Worm (Caenorhabditis elegans) whole organism, young adult: Measurements from ENCODE around the gene T21B10.3.

Source experiments
- B0019.2 ChIP-seq: fragments of 200-800 bp; sonication (Bioruptor generic); conservative IDR thresholded peaks from 2 replicates; pipeline ENCODE4 v1.3.6; 2022; ENCODE audit warnings: missing genetic modification reagents, missing genetic modification characterization, missing compliant biosample characterization
- B0035.1 ChIP-seq: sonication (generic microtip); optimal IDR thresholded peaks from 2 replicates; lab custom pipeline; 2016; ENCODE audit warnings: missing genetic modification characterization, mild to moderate bottlenecking, missing compliant biosample characterization, missing genotype, missing genetic modification reagents
- B0336.3 ChIP-seq: fragments of 200-800 bp; sonication (Bioruptor generic); IDR thresholded peaks from 2 replicates; pipeline ENCODE4 v1.3.6; 2022; ENCODE audit warnings: missing genetic modification characterization, missing compliant biosample characterization
- C17E4.6 ChIP-seq: fragments of 200-800 bp; sonication (Bioruptor generic); IDR thresholded peaks from 2 replicates; pipeline ENCODE4 v1.3.6; 2022; ENCODE audit warnings: missing genetic modification reagents, missing genetic modification characterization, missing compliant biosample characterization
- D2030.7 ChIP-seq: fragments of 200-800 bp; sonication (Bioruptor generic); IDR thresholded peaks from 2 replicates; pipeline ENCODE4 v1.3.6; 2022; ENCODE audit warnings: missing genetic modification reagents, missing genetic modification characterization, missing compliant biosample characterization
- F10E7.11 ChIP-seq: sonication (generic microtip); optimal IDR thresholded peaks from 2 replicates; lab custom pipeline; 2017; ENCODE audit warnings: mild to moderate bottlenecking, missing genetic modification characterization, moderate library complexity, missing compliant biosample characterization
- F33H1.4 ChIP-seq: fragments of 200-800 bp; sonication (Bioruptor generic); IDR thresholded peaks from 2 replicates; pipeline ENCODE4 v1.3.6; 2022; ENCODE audit warnings: missing genetic modification reagents, missing genetic modification characterization, missing compliant biosample characterization
- T07F8.4 ChIP-seq: sonication (generic microtip); optimal IDR thresholded peaks from 2 replicates; lab custom pipeline; 2016; ENCODE audit warnings: mild to moderate bottlenecking, missing genetic modification characterization, moderate library complexity, missing compliant biosample characterization
- Y95B8A.8 ChIP-seq: fragments of 200-800 bp; sonication (Bioruptor generic); IDR thresholded peaks from 2 replicates; pipeline ENCODE4 v1.3.6; 2022; ENCODE audit warnings: missing genetic modification reagents, missing genetic modification characterization, missing compliant biosample characterization
- ZK185.1 ChIP-seq: sonication (generic microtip); optimal IDR thresholded peaks from 2 replicates; lab custom pipeline; 2016; ENCODE audit warnings: mild to moderate bottlenecking, missing genetic modification characterization, missing compliant biosample characterization; ENCODE audit not compliant: poor library complexity, severe bottlenecking
- ama-1 ChIP-seq, 3 experiments: fragments of 150-350 bp in 1 of 3; sonication (generic microtip) in 2 of 3; optimal IDR thresholded peaks; 2 replicates each; lab custom pipeline; 2014 to 2018; ENCODE audit warnings: missing biosample characterization in 2 of 3, missing genetic modification characterization in 2 of 3, missing genetic modification reagents in 2 of 3
- atf-7 ChIP-seq: sonication (generic microtip); optimal IDR thresholded peaks from 2 replicates; lab custom pipeline; 2017; ENCODE audit warnings: mild to moderate bottlenecking, missing genetic modification characterization, missing compliant biosample characterization
- athp-1 ChIP-seq: sonication (generic microtip); optimal IDR thresholded peaks from 2 replicates; lab custom pipeline; 2017; ENCODE audit warnings: mild to moderate bottlenecking, missing genetic modification characterization, missing compliant biosample characterization
- attf-3 ChIP-seq: fragments of 200-800 bp; sonication (Bioruptor generic); conservative IDR thresholded peaks from 2 replicates; pipeline ENCODE4 v1.3.6; 2022; ENCODE audit warnings: missing genetic modification reagents, missing genetic modification characterization, missing compliant biosample characterization
- attf-5 ChIP-seq: fragments of 200-800 bp; sonication (Bioruptor generic); optimal IDR thresholded peaks from 2 replicates; lab custom pipeline; 2018; ENCODE audit warnings: mild to moderate bottlenecking, missing genetic modification characterization, missing compliant biosample characterization
- attf-6 ChIP-seq: fragments of 200-800 bp; sonication (Bioruptor generic); IDR thresholded peaks from 2 replicates; pipeline ENCODE4 v1.3.6; 2022; ENCODE audit warnings: missing genetic modification reagents, missing genetic modification characterization, missing compliant biosample characterization
- ceh-100 ChIP-seq: fragments of 200-800 bp; sonication (Bioruptor generic); IDR thresholded peaks from 2 replicates; pipeline ENCODE4 v1.3.6; 2022; ENCODE audit warnings: missing genetic modification reagents, missing genetic modification characterization, missing compliant biosample characterization
- dpff-1 ChIP-seq: sonication (generic microtip); optimal IDR thresholded peaks from 2 replicates; lab custom pipeline; 2017; ENCODE audit warnings: mild to moderate bottlenecking, missing genetic modification characterization, missing compliant biosample characterization
- dpl-1 ChIP-seq: fragments of 150-350 bp; optimal IDR thresholded peaks from 2 replicates; lab custom pipeline; 2014; ENCODE audit warnings: missing biosample characterization, missing genetic modification reagents, missing genetic modification characterization
- efl-1 ChIP-seq: fragments of 150-350 bp; optimal IDR thresholded peaks from 2 replicates; lab custom pipeline; 2014; ENCODE audit warnings: missing biosample characterization, missing genetic modification reagents, missing genetic modification characterization
- egl-18 ChIP-seq: fragments of 200-800 bp; sonication (Bioruptor generic); IDR thresholded peaks from 2 replicates; pipeline ENCODE4 v1.3.6; 2022; ENCODE audit warnings: missing genetic modification reagents, missing genetic modification characterization, missing compliant biosample characterization
- egl-44 ChIP-seq: fragments of 200-800 bp; sonication (Bioruptor generic); IDR thresholded peaks from 2 replicates; pipeline ENCODE4 v1.3.6; 2022; ENCODE audit warnings: missing genetic modification reagents, missing genetic modification characterization, missing compliant biosample characterization
- fkh-3 ChIP-seq: sonication (generic microtip); optimal IDR thresholded peaks from 2 replicates; lab custom pipeline; 2016; ENCODE audit warnings: mild to moderate bottlenecking, missing genetic modification characterization, missing compliant biosample characterization
- gei-17 ChIP-seq: fragments of 200-800 bp; sonication (Bioruptor generic); optimal IDR thresholded peaks from 2 replicates; lab custom pipeline; 2018; ENCODE audit warnings: mild to moderate bottlenecking, missing genetic modification characterization, missing compliant biosample characterization
- hmg-1.2 ChIP-seq: fragments of 200-800 bp; sonication (Bioruptor generic); IDR thresholded peaks from 2 replicates; pipeline ENCODE4 v1.3.6; 2022; ENCODE audit warnings: missing genetic modification reagents, missing genetic modification characterization, missing compliant biosample characterization
- hmg-20 ChIP-seq: fragments of 200-800 bp; sonication (Bioruptor generic); IDR thresholded peaks from 2 replicates; pipeline ENCODE4 v1.3.6; 2022; ENCODE audit warnings: missing genetic modification reagents, missing genetic modification characterization, missing compliant biosample characterization
- lin-54 ChIP-seq: fragments of 200-800 bp; sonication (Bioruptor generic); optimal IDR thresholded peaks from 2 replicates; lab custom pipeline; 2018; ENCODE audit warnings: mild to moderate bottlenecking, missing genetic modification characterization, missing compliant biosample characterization
- lsl-1 ChIP-seq: fragments of 200-800 bp; sonication (Bioruptor generic); optimal IDR thresholded peaks from 2 replicates; lab custom pipeline; 2018; ENCODE audit warnings: mild to moderate bottlenecking, missing genetic modification characterization, moderate library complexity, missing compliant biosample characterization
- lsy-27 ChIP-seq: sonication (generic microtip); optimal IDR thresholded peaks from 2 replicates; lab custom pipeline; 2017; ENCODE audit warnings: missing genetic modification characterization, mild to moderate bottlenecking, missing compliant biosample characterization, antibody characterized with exemption, missing genotype, borderline replicate concordance; ENCODE audit not compliant: insufficient read depth
- mcd-1 ChIP-seq: fragments of 200-800 bp; sonication (Bioruptor generic); IDR thresholded peaks from 2 replicates; pipeline ENCODE4 v1.3.6; 2022; ENCODE audit warnings: missing genetic modification reagents, missing genetic modification characterization, missing compliant biosample characterization
- nhr-27 ChIP-seq: fragments of 200-800 bp; sonication (Bioruptor generic); optimal IDR thresholded peaks from 2 replicates; lab custom pipeline; 2018; ENCODE audit warnings: mild to moderate bottlenecking, missing genetic modification characterization, moderate library complexity, missing compliant biosample characterization
- pbrm-1 ChIP-seq: fragments of 200-800 bp; sonication (Bioruptor generic); IDR thresholded peaks from 2 replicates; pipeline ENCODE4 v1.3.6; 2022; ENCODE audit warnings: missing genetic modification reagents, missing genetic modification characterization, missing compliant biosample characterization
- sea-2 ChIP-seq: fragments of 200-800 bp; sonication (Bioruptor generic); IDR thresholded peaks from 2 replicates; pipeline ENCODE4 v1.3.6; 2022; ENCODE audit warnings: missing genetic modification characterization, missing compliant biosample characterization
- snpc-1.1 ChIP-seq: sonication (generic microtip); optimal IDR thresholded peaks from 2 replicates; lab custom pipeline; 2017; ENCODE audit warnings: missing genetic modification characterization, mild to moderate bottlenecking, missing compliant biosample characterization, antibody characterized with exemption, moderate library complexity, missing genotype, missing genetic modification reagents; ENCODE audit not compliant: insufficient read depth
- snpc-3.4 ChIP-seq: sonication (generic microtip); optimal IDR thresholded peaks from 2 replicates; lab custom pipeline; 2017; ENCODE audit warnings: missing genetic modification characterization, mild to moderate bottlenecking, missing compliant biosample characterization, antibody characterized with exemption, moderate library complexity, missing genotype, missing genetic modification reagents
- snpc-4 ChIP-seq, 5 experiments: fragments of 150-350 bp in 1 of 5; sonication (generic microtip) in 4 of 5; optimal IDR thresholded peaks; 2 replicates each; lab custom pipeline; 2014 to 2018; ENCODE audit warnings: missing genetic modification characterization in 5 of 5, missing biosample characterization in 3 of 5, antibody characterized with exemption in 2 of 5, mild to moderate bottlenecking in 2 of 5, missing compliant biosample characterization in 2 of 5, missing genotype in 2 of 5, moderate library complexity in 2 of 5, missing genetic modification reagents in 1 of 5
- tbx-9 ChIP-seq: sonication (generic microtip); optimal IDR thresholded peaks from 2 replicates; lab custom pipeline; 2016; ENCODE audit warnings: borderline replicate concordance, missing genetic modification characterization, inconsistent platforms, missing compliant biosample characterization
- tlf-1 ChIP-seq: fragments of 200-800 bp; sonication (Bioruptor generic); optimal IDR thresholded peaks from 2 replicates; lab custom pipeline; 2018; ENCODE audit warnings: mild to moderate bottlenecking, missing genetic modification characterization, missing compliant biosample characterization
- xnd-1 ChIP-seq: sonication (generic microtip); optimal IDR thresholded peaks from 2 replicates; lab custom pipeline; 2016; ENCODE audit warnings: missing genotype, missing genetic modification reagents, missing genetic modification characterization, missing compliant biosample characterization
- ztf-22 ChIP-seq: fragments of 200-800 bp; sonication (Bioruptor generic); optimal IDR thresholded peaks from 2 replicates; lab custom pipeline; 2018; ENCODE audit warnings: mild to moderate bottlenecking, missing genetic modification characterization, moderate library complexity, missing compliant biosample characterization
- ztf-28 ChIP-seq: fragments of 200-800 bp; sonication (Bioruptor generic); IDR thresholded peaks from 2 replicates; pipeline ENCODE4 v1.3.6; 2022; ENCODE audit warnings: missing genetic modification reagents, missing genetic modification characterization, missing compliant biosample characterization

The T21B10.3 gene

ce11 chrII:8890530-8890929, 43.7 kb upstream of the T21B10.3 start:
- TF ChIP-seq pbrm-1 (GFP tag; lab: Robert Waterston, UW) (no peak), attf-3 (GFP tag; lab: Robert Waterston, UW) (no peak), nhr-27 (no peak), fkh-3 (no peak), tbx-9 (tag; lab: Kevin White, UChicago) (no peak), tlf-1 (no peak), ztf-28 (GFP tag; lab: Robert Waterston, UW) (no peak)

ce11 chrII:8891042-8891441, 43.1 kb upstream of the T21B10.3 start:
- TF ChIP-seq attf-5 (GFP tag; lab: Kevin White, UChicago) (no peak), dpff-1 (tag; lab: Kevin White, UChicago) (no peak), ceh-100 (GFP tag; lab: Robert Waterston, UW) (no peak), B0019.2 (GFP tag; lab: Robert Waterston, UW) (no peak), B0035.1 (tag; lab: Kevin White, UChicago) (no peak), F33H1.4 (GFP tag; lab: Robert Waterston, UW) (peak; percentile 41; the same call in 1 of the 2 replicates), atf-7 (tag; lab: Kevin White, UChicago) (no peak), dpl-1 (GFP tag; lab: Kevin White, UChicago) (peak; percentile 35), lsl-1 (GFP tag; lab: Kevin White, UChicago) (peak; percentile 76), lsy-27 (tag; lab: Kevin White, UChicago) (no peak), efl-1 (peak; percentile 67), nhr-27 (no peak), D2030.7 (0 out of 2 replicates have a peak, but pooled peaks have one; percentile 29), lin-54 (GFP tag; lab: Kevin White, UChicago) (peak; percentile 77), athp-1 (tag; lab: Kevin White, UChicago) (no peak), mcd-1 (GFP tag; lab: Robert Waterston, UW) (no peak), snpc-3.4 (tag; lab: Kevin White, UChicago) (no peak), snpc-4 (GFP tag; optimal IDR thresholded peaks at IDR 0.05; lab: Kevin White, UChicago) (no peak), snpc-4 (tag; optimal IDR thresholded peaks at IDR 0.05; lab: Kevin White, UChicago) (no peak), Y95B8A.8 (GFP tag; lab: Robert Waterston, UW) (no peak), F10E7.11 (tag; lab: Kevin White, UChicago) (no peak), egl-44 (GFP tag; lab: Robert Waterston, UW) (no peak), sea-2 (GFP tag; lab: Robert Waterston, UW) (no peak), hmg-20 (GFP tag; lab: Robert Waterston, UW) (no peak), xnd-1 (tag; lab: Kevin White, UChicago) (peak; percentile 10)
- TF ChIP-seq, all 124 proteins: peak for 7

DNA sequence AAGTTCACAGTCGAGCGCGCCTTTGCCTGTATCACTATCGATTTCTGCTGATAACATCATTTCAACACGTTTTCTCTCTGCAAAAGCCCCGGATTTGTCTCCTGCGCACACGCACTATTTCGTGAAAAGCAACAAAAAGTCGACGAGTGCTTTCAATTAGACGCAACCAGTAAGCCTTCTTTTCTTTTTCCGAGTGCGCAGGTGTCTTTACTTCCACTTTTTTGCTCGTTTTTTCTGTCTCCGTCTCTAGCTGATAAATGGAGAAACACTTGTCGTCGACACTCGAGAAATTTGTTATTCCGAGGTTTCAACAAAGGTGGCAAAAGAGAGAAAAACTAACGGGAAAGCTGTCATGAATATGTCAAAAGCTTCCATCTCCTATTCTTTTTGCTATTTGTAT, 42.6 kb upstream of the T21B10.3 start:
- no peak for TF ChIP-seq tlf-1
- TF ChIP-seq attf-6 (GFP tag; lab: Robert Waterston, UW), result no peak
- TF ChIP-seq ZK185.1 (tag; lab: Kevin White, UChicago), result no peak
- no peak for TF ChIP-seq B0336.3 (GFP tag; lab: Robert Waterston, UW)
- TF ChIP-seq C17E4.6 (GFP tag; lab: Robert Waterston, UW), result no peak
- TF ChIP-seq attf-5 (GFP tag; lab: Kevin White, UChicago), result no peak
- TF ChIP-seq egl-18, result no peak
- TF ChIP-seq ama-1 (optimal IDR thresholded peaks at IDR 0.05; lab: Kevin White, UChicago), result no peak
- TF ChIP-seq ama-1 (GFP tag; optimal IDR thresholded peaks at IDR 0.05; lab: Kevin White, UChicago), result no peak
- TF ChIP-seq snpc-1.1, result no peak
- TF ChIP-seq gei-17 (GFP tag; lab: Kevin White, UChicago), result no peak
- no peak for TF ChIP-seq ztf-22 (GFP tag; lab: Kevin White, UChicago)
- TF ChIP-seq hmg-1.2, result no peak
- no peak for TF ChIP-seq T07F8.4
